Worm (Caenorhabditis elegans) whole organism, young adult: ENCODE data around the gene str-10.
A peak's percentile ranks its signal among the peaks of the same experiment; 100 is the strongest.

Experiments used
- B0019.2 ChIP-seq: fragments of 200-800 bp; sonication (Bioruptor generic); conservative IDR thresholded peaks from 2 replicates; pipeline ENCODE4 v1.3.6; 2022; ENCODE audit warnings: missing genetic modification reagents, missing genetic modification characterization, missing compliant biosample characterization
- B0336.3 ChIP-seq: fragments of 200-800 bp; sonication (Bioruptor generic); IDR thresholded peaks from 2 replicates; pipeline ENCODE4 v1.3.6; 2022; ENCODE audit warnings: missing genetic modification characterization, missing compliant biosample characterization
- C06A6.2 ChIP-seq: fragments of 200-800 bp; sonication (Bioruptor generic); conservative IDR thresholded peaks from 2 replicates; pipeline ENCODE4 v1.3.6; 2022; ENCODE audit warnings: missing genetic modification characterization, missing compliant biosample characterization
- F49E8.2 ChIP-seq: sonication (generic microtip); optimal IDR thresholded peaks from 3 replicates; lab custom pipeline; 2017; ENCODE audit warnings: missing genetic modification characterization, mild to moderate bottlenecking, missing compliant biosample characterization, antibody characterized with exemption, moderate library complexity; ENCODE audit not compliant: insufficient read depth
- F55B11.4 ChIP-seq: sonication (generic microtip); optimal IDR thresholded peaks from 2 replicates; lab custom pipeline; 2016; ENCODE audit warnings: missing compliant biosample characterization, missing genetic modification characterization, borderline replicate concordance; ENCODE audit not compliant: insufficient read depth
- Y53G8AR.9 ChIP-seq: fragments of 200-800 bp; sonication (Bioruptor generic); conservative IDR thresholded peaks from 2 replicates; pipeline ENCODE4 v1.3.6; 2022; ENCODE audit warnings: missing genetic modification reagents, missing genetic modification characterization, missing compliant biosample characterization
- Y56A3A.18 ChIP-seq: fragments of 200-800 bp; sonication (Bioruptor generic); IDR thresholded peaks from 2 replicates; pipeline ENCODE4 v1.3.6; 2022; ENCODE audit warnings: missing genetic modification reagents, missing genetic modification characterization, missing compliant biosample characterization
- ZK185.1 ChIP-seq: sonication (generic microtip); optimal IDR thresholded peaks from 2 replicates; lab custom pipeline; 2016; ENCODE audit warnings: mild to moderate bottlenecking, missing genetic modification characterization, missing compliant biosample characterization; ENCODE audit not compliant: poor library complexity, severe bottlenecking
- ama-1 ChIP-seq, 3 experiments: fragments of 150-350 bp in 1 of 3; sonication (generic microtip) in 2 of 3; optimal IDR thresholded peaks; 2 replicates each; lab custom pipeline; 2014 to 2018; ENCODE audit warnings: missing biosample characterization in 2 of 3, missing genetic modification characterization in 2 of 3, missing genetic modification reagents in 2 of 3
- athp-1 ChIP-seq: sonication (generic microtip); optimal IDR thresholded peaks from 2 replicates; lab custom pipeline; 2017; ENCODE audit warnings: mild to moderate bottlenecking, missing genetic modification characterization, missing compliant biosample characterization
- cebp-1 ChIP-seq, 2 experiments: fragments of 200-800 bp in 1 of 2; sonication (Bioruptor generic) in 1 of 2; sonication (generic microtip) in 1 of 2; IDR thresholded peaks in 1 of 2; optimal IDR thresholded peaks in 1 of 2; 2 replicates each; pipeline versions ENCODE4 v1.3.6 to Lab custom; 2017 to 2022; ENCODE audit warnings: missing compliant biosample characterization in 2 of 2, missing genetic modification characterization in 2 of 2, mild to moderate bottlenecking in 1 of 2, missing genetic modification reagents in 1 of 2, moderate library complexity in 1 of 2
- cebp-2 ChIP-seq: fragments of 200-800 bp; sonication (Bioruptor generic); IDR thresholded peaks from 2 replicates; pipeline ENCODE4 v1.3.6; 2022; ENCODE audit warnings: missing genetic modification characterization, missing compliant biosample characterization
- ceh-100 ChIP-seq: fragments of 200-800 bp; sonication (Bioruptor generic); IDR thresholded peaks from 2 replicates; pipeline ENCODE4 v1.3.6; 2022; ENCODE audit warnings: missing genetic modification reagents, missing genetic modification characterization, missing compliant biosample characterization
- ceh-40 ChIP-seq: fragments of 200-800 bp; sonication (Bioruptor generic); IDR thresholded peaks from 2 replicates; pipeline ENCODE4 v1.3.6; 2022; ENCODE audit warnings: missing genetic modification characterization, missing compliant biosample characterization
- ceh-79 ChIP-seq: sonication (generic microtip); optimal IDR thresholded peaks from 2 replicates; lab custom pipeline; 2017; ENCODE audit warnings: mild to moderate bottlenecking, missing genetic modification characterization, missing compliant biosample characterization
- chd-7 ChIP-seq: sonication (generic microtip); optimal IDR thresholded peaks from 2 replicates; lab custom pipeline; 2016; ENCODE audit warnings: mild to moderate bottlenecking, missing genetic modification characterization, moderate library complexity, missing compliant biosample characterization
- efl-1 ChIP-seq: fragments of 150-350 bp; optimal IDR thresholded peaks from 2 replicates; lab custom pipeline; 2014; ENCODE audit warnings: missing biosample characterization, missing genetic modification reagents, missing genetic modification characterization
- egl-44 ChIP-seq: fragments of 200-800 bp; sonication (Bioruptor generic); IDR thresholded peaks from 2 replicates; pipeline ENCODE4 v1.3.6; 2022; ENCODE audit warnings: missing genetic modification reagents, missing genetic modification characterization, missing compliant biosample characterization
- ekl-4 ChIP-seq: fragments of 200-800 bp; sonication (Bioruptor generic); IDR thresholded peaks from 2 replicates; pipeline ENCODE4 v1.3.6; 2022; ENCODE audit warnings: missing genetic modification reagents, missing genetic modification characterization, missing compliant biosample characterization
- gei-17 ChIP-seq: fragments of 200-800 bp; sonication (Bioruptor generic); optimal IDR thresholded peaks from 2 replicates; lab custom pipeline; 2018; ENCODE audit warnings: mild to moderate bottlenecking, missing genetic modification characterization, missing compliant biosample characterization
- hmg-1.2 ChIP-seq: fragments of 200-800 bp; sonication (Bioruptor generic); IDR thresholded peaks from 2 replicates; pipeline ENCODE4 v1.3.6; 2022; ENCODE audit warnings: missing genetic modification reagents, missing genetic modification characterization, missing compliant biosample characterization
- hsf-1 ChIP-seq: fragments of 200-800 bp; sonication (Bioruptor generic); IDR thresholded peaks from 2 replicates; pipeline ENCODE4 v1.3.6; 2022; ENCODE audit warnings: missing genetic modification reagents, missing genetic modification characterization, missing compliant biosample characterization
- let-526 ChIP-seq: fragments of 200-800 bp; sonication (Bioruptor generic); IDR thresholded peaks from 2 replicates; pipeline ENCODE4 v1.3.6; 2022; ENCODE audit warnings: missing genetic modification reagents, missing genetic modification characterization, missing compliant biosample characterization
- lin-26 ChIP-seq: fragments of 200-800 bp; sonication (Bioruptor generic); IDR thresholded peaks from 2 replicates; pipeline ENCODE4 v1.3.6; 2022; ENCODE audit warnings: missing genetic modification reagents, missing genetic modification characterization, missing compliant biosample characterization
- lin-35 ChIP-seq, 3 experiments: fragments of 150-350 bp in 2 of 3; sonication (generic microtip) in 1 of 3; optimal IDR thresholded peaks; 2 replicates each; lab custom pipeline; 2014 to 2018; ENCODE audit warnings: missing biosample characterization in 3 of 3, missing genetic modification characterization in 3 of 3, missing genetic modification reagents in 3 of 3
- lin-40 ChIP-seq: sonication (generic microtip); optimal IDR thresholded peaks from 2 replicates; lab custom pipeline; 2016; ENCODE audit warnings: missing genetic modification characterization, mild to moderate bottlenecking, missing compliant biosample characterization, missing genotype, missing genetic modification reagents
- lsl-1 ChIP-seq: fragments of 200-800 bp; sonication (Bioruptor generic); optimal IDR thresholded peaks from 2 replicates; lab custom pipeline; 2018; ENCODE audit warnings: mild to moderate bottlenecking, missing genetic modification characterization, moderate library complexity, missing compliant biosample characterization
- madf-10 ChIP-seq: sonication (generic microtip); optimal IDR thresholded peaks from 2 replicates; lab custom pipeline; 2016; ENCODE audit warnings: mild to moderate bottlenecking, missing genetic modification characterization, missing compliant biosample characterization
- madf-3 ChIP-seq: fragments of 200-800 bp; sonication (Bioruptor generic); IDR thresholded peaks from 2 replicates; pipeline ENCODE4 v1.3.6; 2022; ENCODE audit warnings: missing genetic modification reagents, missing genetic modification characterization, missing compliant biosample characterization
- mcd-1 ChIP-seq: fragments of 200-800 bp; sonication (Bioruptor generic); IDR thresholded peaks from 2 replicates; pipeline ENCODE4 v1.3.6; 2022; ENCODE audit warnings: missing genetic modification reagents, missing genetic modification characterization, missing compliant biosample characterization
- mel-28 ChIP-seq: sonication (generic microtip); optimal IDR thresholded peaks from 2 replicates; lab custom pipeline; 2016; ENCODE audit warnings: borderline replicate concordance, mild to moderate bottlenecking, missing genetic modification characterization, missing compliant biosample characterization
- mxl-1 ChIP-seq: sonication (generic microtip); optimal IDR thresholded peaks from 2 replicates; lab custom pipeline; 2016; ENCODE audit warnings: missing genetic modification characterization, missing compliant biosample characterization
- nhr-80 ChIP-seq: sonication (generic microtip); optimal IDR thresholded peaks from 2 replicates; lab custom pipeline; 2016; ENCODE audit warnings: missing genetic modification characterization, missing compliant biosample characterization
- nhr-90 ChIP-seq: sonication (generic microtip); optimal IDR thresholded peaks from 2 replicates; lab custom pipeline; 2016; ENCODE audit warnings: missing genotype, mild to moderate bottlenecking, missing genetic modification characterization, missing compliant biosample characterization
- pbrm-1 ChIP-seq: fragments of 200-800 bp; sonication (Bioruptor generic); IDR thresholded peaks from 2 replicates; pipeline ENCODE4 v1.3.6; 2022; ENCODE audit warnings: missing genetic modification reagents, missing genetic modification characterization, missing compliant biosample characterization
- rec-8 ChIP-seq, 2 experiments: sonication (generic microtip); optimal IDR thresholded peaks; 2 replicates each; lab custom pipeline; 2016; ENCODE audit warnings: mild to moderate bottlenecking in 2 of 2, missing genetic modification characterization in 2 of 2, missing genetic modification reagents in 2 of 2, missing genotype in 2 of 2, missing biosample characterization in 1 of 2, missing compliant biosample characterization in 1 of 2, moderate library complexity in 1 of 2
- repo-1 ChIP-seq: sonication (generic microtip); optimal IDR thresholded peaks from 2 replicates; lab custom pipeline; 2017; ENCODE audit warnings: mild to moderate bottlenecking, missing genetic modification characterization, missing compliant biosample characterization
- tbp1 ChIP-seq: fragments of 200-800 bp; sonication (Bioruptor generic); optimal IDR thresholded peaks from 2 replicates; lab custom pipeline; 2018; ENCODE audit warnings: mild to moderate bottlenecking, missing genetic modification characterization, missing compliant biosample characterization
- tbx-9 ChIP-seq: sonication (generic microtip); optimal IDR thresholded peaks from 2 replicates; lab custom pipeline; 2016; ENCODE audit warnings: borderline replicate concordance, missing genetic modification characterization, inconsistent platforms, missing compliant biosample characterization
- tlf-1 ChIP-seq: fragments of 200-800 bp; sonication (Bioruptor generic); optimal IDR thresholded peaks from 2 replicates; lab custom pipeline; 2018; ENCODE audit warnings: mild to moderate bottlenecking, missing genetic modification characterization, missing compliant biosample characterization
- ztf-26 ChIP-seq: sonication (generic microtip); optimal IDR thresholded peaks from 2 replicates; lab custom pipeline; 2017; ENCODE audit warnings: missing genetic modification characterization, missing compliant biosample characterization
- ztf-28 ChIP-seq: fragments of 200-800 bp; sonication (Bioruptor generic); IDR thresholded peaks from 2 replicates; pipeline ENCODE4 v1.3.6; 2022; ENCODE audit warnings: missing genetic modification reagents, missing genetic modification characterization, missing compliant biosample characterization
- ztf-6 ChIP-seq: fragments of 200-800 bp; sonication (Bioruptor generic); IDR thresholded peaks from 2 replicates; pipeline ENCODE4 v1.3.6; 2022; ENCODE audit warnings: missing genetic modification reagents, missing genetic modification characterization, missing compliant biosample characterization

str-10 gene

DNA sequence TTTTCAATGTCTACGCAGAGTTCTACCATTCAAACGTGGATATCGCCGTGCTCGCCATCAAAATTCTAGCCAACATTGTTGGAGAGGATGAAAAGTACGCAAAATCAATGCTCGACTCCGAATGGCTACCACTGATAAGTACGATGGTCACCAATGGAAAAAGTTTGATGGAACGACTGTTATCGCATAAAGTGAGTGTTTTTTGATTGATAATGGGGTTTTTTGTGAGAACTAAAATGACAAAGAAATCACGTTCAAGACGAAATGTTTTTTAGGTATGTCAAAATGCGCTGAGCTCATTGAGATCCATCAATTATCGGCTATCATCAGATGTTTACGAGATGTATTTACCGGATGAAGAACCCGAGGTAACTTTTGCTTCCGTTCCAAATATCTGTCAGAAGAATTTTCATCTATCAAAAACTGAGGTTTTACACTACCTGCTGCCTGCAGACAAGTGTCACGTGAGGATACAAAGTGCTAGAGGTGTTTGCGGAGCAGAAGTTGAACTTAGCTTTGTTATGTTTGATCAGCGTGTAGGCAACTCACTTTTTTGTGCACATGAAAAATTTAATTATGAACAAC lies 23.8 kb downstream of the str-10 start:
- 0 out of 2 replicates have a peak, but pooled peaks have one; percentile 35 for TF ChIP-seq let-526
- no peak for TF ChIP-seq ztf-28 (GFP tag; lab: Robert Waterston, UW)
- TF ChIP-seq pbrm-1 (GFP tag; lab: Robert Waterston, UW) = 0 out of 2 replicates have a peak, but pooled peaks have one; percentile 30
- TF ChIP-seq ZK185.1 (tag; lab: Kevin White, UChicago) = no peak
- TF ChIP-seq ztf-6 (GFP tag; lab: Robert Waterston, UW) = no peak
- TF ChIP-seq ama-1 (optimal IDR thresholded peaks at IDR 0.05; lab: Kevin White, UChicago) = peak; percentile 34
- TF ChIP-seq ama-1 (GFP tag; optimal IDR thresholded peaks at IDR 0.05; lab: Kevin White, UChicago) = no peak
- TF ChIP-seq lsl-1 (GFP tag; lab: Kevin White, UChicago) = no peak
- TF ChIP-seq madf-3 (GFP tag; lab: Robert Waterston, UW) = 0 out of 2 replicates have a peak, but pooled peaks have one; percentile 10
- no peak for TF ChIP-seq cebp-2 (GFP tag; lab: Robert Waterston, UW)
- TF ChIP-seq madf-10 = no peak
- 0 out of 2 replicates have a peak, but pooled peaks have one; percentile 40 for TF ChIP-seq B0336.3 (GFP tag; lab: Robert Waterston, UW)
- no peak for TF ChIP-seq tbx-9 (tag; lab: Kevin White, UChicago)
- TF ChIP-seq nhr-80 (tag; lab: Kevin White, UChicago) = peak; percentile 24
- no peak for TF ChIP-seq F55B11.4 (tag; lab: Kevin White, UChicago)
- TF ChIP-seq ceh-100 (GFP tag; lab: Robert Waterston, UW) = no peak

DNA sequence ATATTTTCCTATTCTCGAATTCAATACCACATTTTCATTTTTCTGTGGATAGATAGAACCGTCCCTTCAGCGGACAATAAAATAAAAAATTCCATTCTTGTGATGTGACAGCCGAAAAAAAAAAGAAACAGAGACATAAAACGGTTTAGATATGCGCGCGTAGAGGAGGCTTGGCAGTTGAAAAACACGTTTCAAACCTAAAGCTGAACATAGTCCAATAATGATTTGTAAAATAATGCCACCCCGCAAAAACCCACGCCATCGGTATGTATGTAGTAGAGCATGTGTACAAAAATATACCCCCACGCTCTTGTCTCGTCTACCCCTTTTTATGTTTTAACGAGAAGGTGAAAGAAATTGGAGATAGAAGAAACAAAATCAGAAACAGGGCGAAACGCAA lies 26.2 kb downstream of the str-10 start:
- TF ChIP-seq ceh-100 (GFP tag; lab: Robert Waterston, UW) = no peak
- no peak for TF ChIP-seq efl-1 (GFP tag; lab: Kevin White, UChicago)
- TF ChIP-seq F49E8.2 = no peak
- peak; percentile 57; the same call in 1 of the 2 replicates for TF ChIP-seq lin-26 (GFP tag; lab: Robert Waterston, UW)
- 0 out of 2 replicates have a peak, but pooled peaks have one; percentile 41 for TF ChIP-seq pbrm-1 (GFP tag; lab: Robert Waterston, UW)
- peak; percentile 52 for TF ChIP-seq athp-1 (tag; lab: Kevin White, UChicago)
- no peak for TF ChIP-seq rec-8 (tag; optimal IDR thresholded peaks at IDR 0.05; lab: Kevin White, UChicago)
- 0 out of 2 replicates have a peak, but pooled peaks have one; percentile 25 for TF ChIP-seq mcd-1 (GFP tag; lab: Robert Waterston, UW)
- TF ChIP-seq B0019.2 (GFP tag; lab: Robert Waterston, UW) = no peak
- TF ChIP-seq nhr-90 = peak; percentile 28
- TF ChIP-seq lin-35 (GFP tag; optimal IDR thresholded peaks at IDR 0.05; lab: Kevin White, UChicago) = peak in 1 of 3 experiments; percentile 14
- peak; percentile 37 for TF ChIP-seq lin-40 (tag; lab: Kevin White, UChicago)
- no peak for TF ChIP-seq ceh-40
- TF ChIP-seq hmg-1.2 (GFP tag; lab: Robert Waterston, UW) = peak; percentile 21; the same call in 1 of the 2 replicates
- TF ChIP-seq tlf-1 (GFP tag; lab: Kevin White, UChicago) = peak; percentile 15
- 0 out of 2 replicates have a peak, but pooled peaks have one; percentile 34 for TF ChIP-seq cebp-2 (GFP tag; lab: Robert Waterston, UW)
- peak; percentile 4 for TF ChIP-seq gei-17 (GFP tag; lab: Kevin White, UChicago)
- TF ChIP-seq Y56A3A.18 = peak; percentile 73; the same call in 1 of the 2 replicates
- no peak for TF ChIP-seq hsf-1 (GFP tag; lab: Robert Waterston, UW)
- peak; percentile 67 for TF ChIP-seq ztf-26 (tag; lab: Kevin White, UChicago)
- TF ChIP-seq C06A6.2 (GFP tag; lab: Robert Waterston, UW) = no peak
- TF ChIP-seq mxl-1 (tag; lab: Kevin White, UChicago) = peak; percentile 2
- TF ChIP-seq tbp1 (GFP tag; lab: Kevin White, UChicago) = peak; percentile 34
- TF ChIP-seq repo-1 (tag; lab: Kevin White, UChicago) = peak; percentile 70
- TF ChIP-seq B0336.3 (GFP tag; lab: Robert Waterston, UW) = peak; percentile 35; the same call in 1 of the 2 replicates
- peak; percentile 76 for TF ChIP-seq ama-1 (optimal IDR thresholded peaks at IDR 0.05; lab: Kevin White, UChicago)
- no peak for TF ChIP-seq ama-1 (GFP tag; optimal IDR thresholded peaks at IDR 0.05; lab: Kevin White, UChicago)
- peak; percentile 47; the same call in 1 of the 2 replicates for TF ChIP-seq egl-44 (GFP tag; lab: Robert Waterston, UW)
- no peak for TF ChIP-seq ceh-79 (tag; lab: Kevin White, UChicago)
- peak; percentile 27; the same call in 1 of the 2 replicates for TF ChIP-seq ekl-4 (GFP tag; lab: Robert Waterston, UW)
- TF ChIP-seq chd-7 (tag; lab: Kevin White, UChicago) = peak; percentile 66
- no peak for TF ChIP-seq cebp-1 (GFP tag; IDR thresholded peaks at IDR 0.05; lab: Robert Waterston, UW)
- TF ChIP-seq cebp-1 (tag; optimal IDR thresholded peaks at IDR 0.05; lab: Kevin White, UChicago) = peak; percentile 67
- TF ChIP-seq Y53G8AR.9 (GFP tag; lab: Robert Waterston, UW) = peak; percentile 79; the same call in 1 of the 2 replicates
- peak; percentile 19 for TF ChIP-seq mel-28 (tag; lab: Kevin White, UChicago)
